Worm (Caenorhabditis elegans): Measurements from ENCODE around the gene wsp-1.
A peak's percentile ranks its signal among the peaks of the same experiment; 100 is the strongest.

Gene wsp-1

ce11 chrIV:8173610-8174009 lies 25.1 kb downstream of the wsp-1 start:
- TF ChIP-seq F39B2.1 (GFP tag; IDR thresholded peaks at IDR 0.05), result no peak
- TF ChIP-seq D2030.7 (GFP tag; IDR thresholded peaks at IDR 0.05), result no peak
- TF ChIP-seq aptf-2 (GFP tag; conservative IDR thresholded peaks at IDR 0.05), result no peak
- TF ChIP-seq snpc-4 (GFP tag; optimal IDR thresholded peaks at IDR 0.05), result no peak
- no peak for TF ChIP-seq snpc-4 (tag; optimal IDR thresholded peaks at IDR 0.05)
- TF ChIP-seq lsy-27 (tag; optimal IDR thresholded peaks at IDR 0.05; ENCODE audit: borderline replicate concordance, insufficient read depth), result no peak
- no peak for TF ChIP-seq hsf-1 (GFP tag; IDR thresholded peaks at IDR 0.05)
- no peak for TF ChIP-seq tbx-9 (tag; optimal IDR thresholded peaks at IDR 0.05; ENCODE audit: borderline replicate concordance)
- TF ChIP-seq hmg-20 (GFP tag; IDR thresholded peaks at IDR 0.05), result no peak
- TF ChIP-seq ets-4 (GFP tag; optimal IDR thresholded peaks at IDR 0.05), result no peak
- no peak for TF ChIP-seq ztf-3 (GFP tag; optimal IDR thresholded peaks at IDR 0.05)
- TF ChIP-seq cebp-1 (GFP tag; IDR thresholded peaks at IDR 0.05), result no peak
- TF ChIP-seq cebp-1 (tag; optimal IDR thresholded peaks at IDR 0.05), result no peak

- TF ChIP-seq sdz-38 (tag; optimal IDR thresholded peaks at IDR 0.05) (no peak), ceh-27 (GFP tag; optimal IDR thresholded peaks at IDR 0.05) (peak; percentile 66)
These were observed 27.4 kb downstream of the wsp-1 start for ce11 chrIV:8171376-8171775.

- TF ChIP-seq F39B2.1 (GFP tag; IDR thresholded peaks at IDR 0.05), result no peak
- peak; percentile 70; the same call in 1 of the 2 replicates for TF ChIP-seq hmg-1.2 (GFP tag; IDR thresholded peaks at IDR 0.05)
- no peak for TF ChIP-seq rec-8 (tag; optimal IDR thresholded peaks at IDR 0.05)
- no peak for TF ChIP-seq sea-2 (GFP tag; IDR thresholded peaks at IDR 0.05)
- no peak for TF ChIP-seq ceh-91 (GFP tag; IDR thresholded peaks at IDR 0.05)
These were observed 28.5 kb downstream of the wsp-1 start for ce11 chrIV:8170264-8170663.

- TF ChIP-seq dpff-1 (tag; optimal IDR thresholded peaks at IDR 0.05) (no peak), aptf-2 (GFP tag; conservative IDR thresholded peaks at IDR 0.05) (no peak), K12H6.12 (tag; optimal IDR thresholded peaks at IDR 0.05) (no peak), tbx-9 (tag; optimal IDR thresholded peaks at IDR 0.05; ENCODE audit: borderline replicate concordance) (no peak), F22D6.2 (tag; optimal IDR thresholded peaks at IDR 0.05) (no peak), F37B4.10 (GFP tag; IDR thresholded peaks at IDR 0.05) (no peak), attf-3 (GFP tag; conservative IDR thresholded peaks at IDR 0.05) (no peak), hmg-20 (GFP tag; IDR thresholded peaks at IDR 0.05) (no peak), snpc-4 (GFP tag; optimal IDR thresholded peaks at IDR 0.05) (no peak), snpc-4 (tag; optimal IDR thresholded peaks at IDR 0.05) (no peak), die-1 (tag; optimal IDR thresholded peaks at IDR 0.05) (no peak), atf-7 (tag; optimal IDR thresholded peaks at IDR 0.05) (no peak)
These were observed 29.1 kb downstream of the wsp-1 start, which contains the start of gene C07G1.15 for ce11 chrIV:8169674-8170073. Gene C07G1.15, plus strand, starts transcription at chrIV:8169974.

- TF ChIP-seq F23B12.7 (tag; optimal IDR thresholded peaks at IDR 0.05; ENCODE audit: insufficient read depth), result no peak
- no peak for TF ChIP-seq nfya-2 (GFP tag; IDR thresholded peaks at IDR 0.05)
- TF ChIP-seq lin-54 (GFP tag; optimal IDR thresholded peaks at IDR 0.05), result no peak
These were observed 30.1 kb downstream of the wsp-1 start, which contains the start of gene clec-52 for ce11 chrIV:8168660-8169059. Gene clec-52, minus strand, starts transcription at chrIV:8168760.

ce11 chrIV:8165950-8166349 lies 32.8 kb downstream of the wsp-1 start, which contains the start of gene B0218.7:
Gene B0218.7, minus strand, starts transcription at chrIV:8166050.
- TF ChIP-seq nfya-1 (tag; optimal IDR thresholded peaks at IDR 0.05; ENCODE audit: borderline replicate concordance, insufficient read depth) (no peak), aptf-2 (GFP tag; conservative IDR thresholded peaks at IDR 0.05) (no peak), nhr-90 (tag; optimal IDR thresholded peaks at IDR 0.05) (no peak), T07F8.4 (tag; optimal IDR thresholded peaks at IDR 0.05) (no peak), lsy-27 (tag; optimal IDR thresholded peaks at IDR 0.05; ENCODE audit: borderline replicate concordance, insufficient read depth) (no peak), athp-1 (tag; optimal IDR thresholded peaks at IDR 0.05) (no peak), madf-10 (tag; optimal IDR thresholded peaks at IDR 0.05) (no peak), snpc-4 (GFP tag; optimal IDR thresholded peaks at IDR 0.05) (no peak), snpc-4 (tag; optimal IDR thresholded peaks at IDR 0.05) (no peak), ceh-40 (GFP tag; IDR thresholded peaks at IDR 0.05) (no peak), zim-3 (tag; optimal IDR thresholded peaks at IDR 0.05) (no peak)
